Worm (Caenorhabditis elegans) whole organism, dauer: ENCODE results near the gene orc-2.

Experiments used
- unc-62 ChIP-seq: sonication (generic microtip); optimal IDR thresholded peaks from 2 replicates; lab custom pipeline; 2017; ENCODE audit warnings: missing biosample characterization, missing genetic modification reagents, missing genetic modification characterization

Gene orc-2

ce11 chrII:10862749-10863656 lies 10.7 kb upstream of the orc-2 start:
- TF ChIP-seq unc-62 (GFP tag; lab: Kevin White, UChicago), result no peak

- TF ChIP-seq unc-62 (GFP tag; lab: Kevin White, UChicago), result no peak
Measured at ce11 chrII:10867219-10867618, 6.5 kb upstream of the orc-2 start.

ce11 chrII:10868670-10869246 lies 5.0 kb upstream of the orc-2 start, which contains the start of the genes gmps-1 and cap-2:
Gene gmps-1 (minus strand): TSS chrII:10868720.
Gene cap-2 (plus strand): TSS chrII:10869196.
- TF ChIP-seq unc-62 (GFP tag; lab: Kevin White, UChicago), result no peak

- no peak for TF ChIP-seq unc-62 (GFP tag; lab: Kevin White, UChicago)
Measured at ce11 chrII:10870698-10871097, 3.0 kb upstream of the orc-2 start.

ce11 chrII:10872541-10872940 lies 1.2 kb upstream of the orc-2 start, which contains the start of the genes cyn-4 and copz-1:
Gene cyn-4 (minus strand): TSS chrII:10872611.
Gene copz-1 (plus strand): TSS chrII:10872879.
- no peak for TF ChIP-seq unc-62 (GFP tag; lab: Kevin White, UChicago)

ce11 chrII:10880625-10881024 lies 6.9 kb downstream of the orc-2 start, which contains the start of gene lurp-1:
Gene lurp-1 (plus strand): TSS chrII:10880925.
- TF ChIP-seq unc-62 (GFP tag; lab: Kevin White, UChicago), result no peak

- TF ChIP-seq unc-62 (GFP tag; lab: Kevin White, UChicago), result no peak
Measured at ce11 chrII:10884396-10884795, 10.7 kb downstream of the orc-2 start, which contains the start of gene egg-3. Gene egg-3 (minus strand): TSS chrII:10884441.

- TF ChIP-seq unc-62 (GFP tag; lab: Kevin White, UChicago), result no peak
Measured at ce11 chrII:10885250-10885649, 11.5 kb downstream of the orc-2 start.

- TF ChIP-seq unc-62 (GFP tag; lab: Kevin White, UChicago), result no peak
Measured at ce11 chrII:10885868-10886514, 12.3 kb downstream of the orc-2 start, which contains the start of gene F44F4.3. Gene F44F4.3 (minus strand): TSS chrII:10885918.

- TF ChIP-seq unc-62 (GFP tag; lab: Kevin White, UChicago), result no peak
Measured at ce11 chrII:10887097-10887496, 13.4 kb downstream of the orc-2 start.

ce11 chrII:10888979-10889378 lies 15.2 kb downstream of the orc-2 start, which contains the start of gene ptr-8:
Gene ptr-8 (plus strand): TSS chrII:10889279.
- no peak for TF ChIP-seq unc-62 (GFP tag; lab: Kevin White, UChicago)

ce11 chrII:10894996-10895395 lies 21.3 kb downstream of the orc-2 start, which contains the start of gene sra-10:
Gene sra-10 (minus strand): TSS chrII:10895096.
- no peak for TF ChIP-seq unc-62 (GFP tag; lab: Kevin White, UChicago)

- no peak for TF ChIP-seq unc-62 (GFP tag; lab: Kevin White, UChicago)
Measured at ce11 chrII:10895959-10896358, 22.2 kb downstream of the orc-2 start.

- no peak for TF ChIP-seq unc-62 (GFP tag; lab: Kevin White, UChicago)
Measured at ce11 chrII:10898998-10899397, 25.3 kb downstream of the orc-2 start.

- no peak for TF ChIP-seq unc-62 (GFP tag; lab: Kevin White, UChicago)
Measured at ce11 chrII:10902104-10902503, 28.4 kb downstream of the orc-2 start, which contains the start of gene gly-1. Gene gly-1 (minus strand): TSS chrII:10902204.
